Fruit fly (Drosophila melanogaster) whole organism, embryonic: ENCODE measurements around the gene CG5618.

Experiments used
- Antp ChIP-seq: fragments of 200-800 bp; sonication (Bioruptor generic); optimal IDR thresholded peaks from 3 replicates; lab custom pipeline; 2016; ENCODE audit warnings: missing biosample characterization, missing genetic modification characterization
- Bdp1 ChIP-seq: fragments of 200-800 bp; sonication (Bioruptor generic); optimal IDR thresholded peaks from 3 replicates; lab custom pipeline; 2016; ENCODE audit warnings: missing biosample characterization, missing genetic modification characterization
- Bgb ChIP-seq: fragments of 200-800 bp; sonication (Bioruptor generic); IDR thresholded peaks from 2 replicates; pipeline ENCODE4 v1.3.6; 2022; ENCODE audit warnings: missing biosample characterization, missing genetic modification characterization; ENCODE audit not compliant: partially characterized antibody
- CG10979 ChIP-seq: fragments of 200-800 bp; sonication (Bioruptor generic); optimal IDR thresholded peaks from 2 replicates; lab custom pipeline; 2018; ENCODE audit warnings: missing biosample characterization, mild to moderate bottlenecking, missing genetic modification characterization, moderate library complexity
- CG12659 ChIP-seq: fragments of 200-800 bp; sonication (Bioruptor generic); optimal IDR thresholded peaks from 3 replicates; lab custom pipeline; 2017; ENCODE audit warnings: mild to moderate bottlenecking, missing biosample characterization, missing genetic modification reagents, missing genetic modification characterization
- CG13624 ChIP-seq: fragments of 200-800 bp; sonication (Bioruptor generic); optimal IDR thresholded peaks from 2 replicates; lab custom pipeline; 2016; ENCODE audit warnings: missing biosample characterization, missing genetic modification characterization
- CG14667 ChIP-seq: fragments of 200-800 bp; sonication (Bioruptor generic); IDR thresholded peaks from 2 replicates; pipeline ENCODE4 v1.3.6; 2022; ENCODE audit warnings: missing biosample characterization, missing genetic modification characterization
- CG15696 ChIP-seq: fragments of 200-800 bp; sonication (Bioruptor generic); optimal IDR thresholded peaks from 2 replicates; lab custom pipeline; 2019; ENCODE audit warnings: missing biosample characterization, mild to moderate bottlenecking, missing genetic modification characterization, moderate library complexity
- CG16863 ChIP-seq: fragments of 200-800 bp; sonication (Bioruptor generic); optimal IDR thresholded peaks from 3 replicates; lab custom pipeline; 2016; ENCODE audit warnings: missing biosample characterization, missing genetic modification characterization
- CG17385 ChIP-seq: fragments of 200-800 bp; sonication (Bioruptor generic); optimal IDR thresholded peaks from 3 replicates; lab custom pipeline; 2018; ENCODE audit warnings: missing biosample characterization, mild to moderate bottlenecking, missing genetic modification characterization
- CG17802 ChIP-seq: fragments of 200-800 bp; sonication (Bioruptor generic); optimal IDR thresholded peaks from 2 replicates; lab custom pipeline; 2018; ENCODE audit warnings: missing biosample characterization, mild to moderate bottlenecking, missing genetic modification characterization, moderate library complexity
- CG1832 ChIP-seq: fragments of 200-800 bp; sonication (Bioruptor generic); optimal IDR thresholded peaks from 2 replicates; lab custom pipeline; 2017; ENCODE audit warnings: missing biosample characterization, mild to moderate bottlenecking, missing genetic modification characterization, inconsistent platforms
- CG2678 ChIP-seq: fragments of 200-800 bp; sonication (Bioruptor generic); optimal IDR thresholded peaks from 3 replicates; lab custom pipeline; 2019; ENCODE audit warnings: missing biosample characterization, mild to moderate bottlenecking, missing genetic modification characterization, moderate library complexity
- CG32532 ChIP-seq: fragments of 200-800 bp; sonication (Bioruptor generic); IDR thresholded peaks from 2 replicates; pipeline ENCODE4 v1.3.6; 2022; ENCODE audit warnings: missing biosample characterization, missing genetic modification characterization
- CG33213 ChIP-seq: fragments of 200-800 bp; sonication (Bioruptor generic); optimal IDR thresholded peaks from 3 replicates; lab custom pipeline; 2016; ENCODE audit warnings: missing biosample characterization, missing genetic modification characterization
- CG34376 ChIP-seq: fragments of 200-800 bp; sonication (Bioruptor generic); optimal IDR thresholded peaks from 2 replicates; lab custom pipeline; 2018; ENCODE audit warnings: missing biosample characterization, mild to moderate bottlenecking, missing genetic modification characterization
- CG4360 ChIP-seq: fragments of 200-800 bp; sonication (Bioruptor generic); IDR thresholded peaks from 2 replicates; pipeline ENCODE4 v1.3.6; 2022; ENCODE audit warnings: missing biosample characterization, missing genetic modification characterization
- CG4424 ChIP-seq: fragments of 200-800 bp; sonication (Bioruptor generic); optimal IDR thresholded peaks from 3 replicates; lab custom pipeline; 2016; ENCODE audit warnings: missing biosample characterization, missing genetic modification characterization
- CG4730 ChIP-seq: fragments of 200-800 bp; sonication (Bioruptor generic); IDR thresholded peaks from 2 replicates; pipeline ENCODE4 v1.3.6; 2022; ENCODE audit warnings: missing biosample characterization, missing genetic modification characterization
- CG4820 ChIP-seq: fragments of 200-800 bp; sonication (Bioruptor generic); optimal IDR thresholded peaks from 3 replicates; lab custom pipeline; 2016; ENCODE audit warnings: missing biosample characterization, missing genetic modification characterization
- CG6175 ChIP-seq: fragments of 200-800 bp; sonication (Bioruptor generic); IDR thresholded peaks from 3 replicates; pipeline ENCODE4 v1.3.6; 2022; ENCODE audit warnings: missing biosample characterization, missing genetic modification characterization
- CG8944 ChIP-seq: fragments of 200-800 bp; sonication (Bioruptor generic); optimal IDR thresholded peaks from 3 replicates; lab custom pipeline; 2016; ENCODE audit warnings: missing biosample characterization, missing genetic modification characterization
- CTCF ChIP-seq: fragments of 200-800 bp; sonication (Bioruptor generic); optimal IDR thresholded peaks from 2 replicates; lab custom pipeline; 2017; ENCODE audit warnings: missing biosample characterization, mild to moderate bottlenecking, missing genetic modification characterization, moderate library complexity
- Dek ChIP-seq: fragments of 200-800 bp; sonication (Bioruptor generic); optimal IDR thresholded peaks from 3 replicates; lab custom pipeline; 2019; ENCODE audit warnings: missing biosample characterization, mild to moderate bottlenecking, missing genetic modification characterization, moderate library complexity
- Drgx ChIP-seq: fragments of 200-800 bp; sonication (Bioruptor generic); IDR thresholded peaks from 2 replicates; pipeline ENCODE4 v1.3.6; 2022; ENCODE audit warnings: missing biosample characterization, missing genetic modification characterization
- Elba2 ChIP-seq: fragments of 200-800 bp; sonication (Bioruptor generic); optimal IDR thresholded peaks from 3 replicates; lab custom pipeline; 2016; ENCODE audit warnings: missing biosample characterization, missing genetic modification characterization
- HHEX ChIP-seq: fragments of 200-800 bp; sonication (Bioruptor generic); optimal IDR thresholded peaks from 3 replicates; lab custom pipeline; 2017; ENCODE audit warnings: missing biosample characterization, mild to moderate bottlenecking, missing genetic modification characterization, missing genetic modification reagents
- Hr78 ChIP-seq, 2 experiments: fragments of 200-800 bp in 1 of 2; fragments of >200 bp in 1 of 2; sonication (Bioruptor generic) in 1 of 2; optimal IDR thresholded peaks; 2 replicates each; lab custom pipeline; 2017 to 2019; ENCODE audit warnings: missing biosample characterization in 2 of 2, missing genetic modification characterization in 2 of 2, mild to moderate bottlenecking in 1 of 2, moderate library complexity in 1 of 2
- Jarid2 ChIP-seq: fragments of 200-800 bp; sonication (Bioruptor generic); optimal IDR thresholded peaks from 3 replicates; lab custom pipeline; 2017; ENCODE audit warnings: mild to moderate bottlenecking, missing biosample characterization, missing genetic modification reagents, missing genetic modification characterization
- NC2β ChIP-seq: fragments of 200-800 bp; sonication (Bioruptor generic); optimal IDR thresholded peaks from 2 replicates; lab custom pipeline; 2016; ENCODE audit warnings: missing biosample characterization, missing genetic modification characterization
- Sry-δ ChIP-seq: fragments of 200-800 bp; sonication (Bioruptor generic); optimal IDR thresholded peaks from 2 replicates; lab custom pipeline; 2016; ENCODE audit warnings: missing biosample characterization, missing genetic modification characterization
- Stat92E ChIP-seq, 3 experiments: fragments of >200 bp in 2 of 3; fragments of 200-800 bp in 1 of 3; sonication (Bioruptor generic) in 1 of 3; optimal IDR thresholded peaks; 2 replicates each; lab custom pipeline; 2017 to 2019; ENCODE audit warnings: missing biosample characterization in 3 of 3, missing genetic modification characterization in 3 of 3, mild to moderate bottlenecking in 1 of 3, moderate library complexity in 1 of 3
- cad ChIP-seq: fragments of >200 bp; optimal IDR thresholded peaks from 2 replicates; lab custom pipeline; 2017; ENCODE audit warnings: missing biosample characterization, missing genetic modification characterization
- chinmo ChIP-seq: fragments of 200-800 bp; sonication (Bioruptor generic); IDR thresholded peaks from 4 replicates; pipeline ENCODE4 v1.3.6; 2022; ENCODE audit warnings: missing biosample characterization, missing genetic modification characterization; ENCODE audit not compliant: partially characterized antibody
- chn ChIP-seq: fragments of 200-800 bp; sonication (Bioruptor generic); optimal IDR thresholded peaks from 2 replicates; lab custom pipeline; 2016; ENCODE audit warnings: missing biosample characterization, missing genetic modification characterization
- crc ChIP-seq: fragments of 200-800 bp; sonication (Bioruptor generic); optimal IDR thresholded peaks from 2 replicates; lab custom pipeline; 2016; ENCODE audit warnings: missing biosample characterization, missing genetic modification characterization
- croc ChIP-seq: fragments of 200-800 bp; sonication (Bioruptor generic); conservative IDR thresholded peaks from 3 replicates; pipeline ENCODE4 v1.3.6; 2022; ENCODE audit warnings: missing biosample characterization, missing genetic modification characterization
- dati ChIP-seq: fragments of 200-800 bp; sonication (Bioruptor generic); IDR thresholded peaks from 2 replicates; pipeline ENCODE4 v1.3.6; 2022; ENCODE audit warnings: missing biosample characterization, missing genetic modification characterization
- emc ChIP-seq: fragments of 200-800 bp; sonication (Bioruptor generic); optimal IDR thresholded peaks from 2 replicates; lab custom pipeline; 2016; ENCODE audit warnings: missing biosample characterization, missing genetic modification characterization
- en ChIP-seq: fragments of 200-800 bp; sonication (Bioruptor generic); optimal IDR thresholded peaks from 2 replicates; lab custom pipeline; 2016; ENCODE audit warnings: missing biosample characterization, missing genetic modification characterization
- fd64A ChIP-seq: fragments of 200-800 bp; sonication (Bioruptor generic); optimal IDR thresholded peaks from 3 replicates; lab custom pipeline; 2018; ENCODE audit warnings: missing biosample characterization, mild to moderate bottlenecking, missing genetic modification characterization
- ken ChIP-seq: fragments of 200-800 bp; sonication (Bioruptor generic); IDR thresholded peaks from 3 replicates; pipeline ENCODE4 v1.3.6; 2022; ENCODE audit warnings: missing biosample characterization, missing genetic modification characterization
- klu ChIP-seq: fragments of 200-800 bp; sonication (Bioruptor generic); IDR thresholded peaks from 2 replicates; pipeline ENCODE4 v1.3.6; 2022; ENCODE audit warnings: missing biosample characterization, missing genetic modification characterization
- lmd ChIP-seq: fragments of 200-800 bp; sonication (Bioruptor generic); IDR thresholded peaks from 2 replicates; pipeline ENCODE4 v1.3.6; 2022; ENCODE audit warnings: missing biosample characterization, missing genetic modification characterization
- oc ChIP-seq: fragments of 200-800 bp; sonication (Bioruptor generic); optimal IDR thresholded peaks from 2 replicates; lab custom pipeline; 2018; ENCODE audit warnings: missing biosample characterization, mild to moderate bottlenecking, missing genetic modification characterization, moderate library complexity
- p53 ChIP-seq: fragments of 200-800 bp; sonication (Bioruptor generic); optimal IDR thresholded peaks from 2 replicates; lab custom pipeline; 2016; ENCODE audit warnings: missing biosample characterization, missing genetic modification characterization
- ranshi ChIP-seq: fragments of 200-800 bp; sonication (Bioruptor generic); IDR thresholded peaks from 2 replicates; pipeline ENCODE4 v1.3.6; 2022; ENCODE audit warnings: missing biosample characterization, missing genetic modification characterization
- sima ChIP-seq: fragments of 200-800 bp; sonication (Bioruptor generic); optimal IDR thresholded peaks from 2 replicates; lab custom pipeline; 2016; ENCODE audit warnings: missing biosample characterization, missing genetic modification characterization
- slp2 ChIP-seq: fragments of 200-800 bp; sonication (Bioruptor generic); optimal IDR thresholded peaks from 2 replicates; lab custom pipeline; 2016; ENCODE audit warnings: missing biosample characterization, missing genetic modification characterization
- stc ChIP-seq: fragments of 200-800 bp; sonication (Bioruptor generic); IDR thresholded peaks from 2 replicates; pipeline ENCODE4 v1.3.6; 2022; ENCODE audit warnings: missing biosample characterization, missing genetic modification characterization
- sug ChIP-seq: fragments of 200-800 bp; optimal IDR thresholded peaks from 2 replicates; lab custom pipeline; 2019; ENCODE audit warnings: missing biosample characterization, mild to moderate bottlenecking, missing genetic modification characterization, moderate library complexity
- z ChIP-seq: fragments of 200-800 bp; sonication (Bioruptor generic); IDR thresholded peaks from 3 replicates; pipeline ENCODE4 v1.3.6; 2022; ENCODE audit warnings: missing biosample characterization, missing genetic modification characterization

Gene CG5618

dm6 chr3L:20313469-20313868 is 39.8 kb upstream of the CG5618 start, which contains the start of gene alphaSnap (continued):
- TF ChIP-seq Sry-δ (GFP tag; lab: Kevin White, UChicago) = peak; percentile 41
- no peak for TF ChIP-seq en (GFP tag; lab: Kevin White, UChicago)
- no peak for TF ChIP-seq p53
- no peak for TF ChIP-seq CG34376 (GFP tag; lab: Kevin White, UChicago)
- TF ChIP-seq CG1832 = no peak
- TF ChIP-seq sima (GFP tag; lab: Kevin White, UChicago) = no peak
- no peak for TF ChIP-seq Stat92E (GFP tag; optimal IDR thresholded peaks at IDR 0.05; lab: Kevin White, UChicago)
- TF ChIP-seq cad (GFP tag; lab: Kevin White, UChicago) = no peak
- TF ChIP-seq CG4820 (GFP tag; lab: Kevin White, UChicago) = no peak
- no peak for TF ChIP-seq CG8944 (GFP tag; lab: Kevin White, UChicago)
- no peak for TF ChIP-seq HHEX (GFP tag; lab: Kevin White, UChicago)
- TF ChIP-seq croc (GFP tag; lab: Robert Waterston, UW) = no peak
- TF ChIP-seq CG32532 (GFP tag; lab: Robert Waterston, UW) = peak; percentile 15; the same call in 1 of the 2 replicates
- TF ChIP-seq CG10979 (tag; lab: Kevin White, UChicago) = peak; percentile 9
- no peak for TF ChIP-seq crc
- TF ChIP-seq Dek = no peak
- TF ChIP-seq CG14667 (GFP tag; lab: Robert Waterston, UW) = no peak
- peak; percentile 39 for TF ChIP-seq sug (tag; lab: Kevin White, UChicago)
- TF ChIP-seq Bgb (GFP tag; lab: Robert Waterston, UW) = peak; percentile 45; the same call in 1 of the 2 replicates
- no peak for TF ChIP-seq fd64A (GFP tag; lab: Kevin White, UChicago)
- no peak for TF ChIP-seq CG6175 (GFP tag; lab: Robert Waterston, UW)
- no peak for TF ChIP-seq lmd
- no peak for TF ChIP-seq Jarid2
- no peak for TF ChIP-seq chinmo (GFP tag; lab: Robert Waterston, UW)
- no peak for TF ChIP-seq z (GFP tag; lab: Robert Waterston, UW)
- no peak for TF ChIP-seq CG15696 (tag; lab: Kevin White, UChicago)
- no peak for TF ChIP-seq Drgx (GFP tag; lab: Robert Waterston, UW)
- TF ChIP-seq CG17385 (GFP tag; lab: Kevin White, UChicago) = peak; percentile 38
- TF ChIP-seq CTCF (GFP tag; lab: Kevin White, UChicago) = peak; percentile 68
- no peak for TF ChIP-seq CG4730
- TF ChIP-seq ken = 0 out of 3 replicates have a peak, but pooled peaks have one; percentile 37
- no peak for TF ChIP-seq emc (GFP tag; lab: Kevin White, UChicago)
- no peak for TF ChIP-seq slp2 (GFP tag; lab: Kevin White, UChicago)
- TF ChIP-seq oc = no peak
- TF ChIP-seq CG4424 (GFP tag; lab: Kevin White, UChicago) = peak; percentile 6
- peak; percentile 66 for TF ChIP-seq Elba2 (GFP tag; lab: Kevin White, UChicago)
- no peak for TF ChIP-seq CG17802 (tag; lab: Kevin White, UChicago)
- TF ChIP-seq CG12659 (GFP tag; lab: Kevin White, UChicago) = peak; percentile 76
- TF ChIP-seq Bdp1 = peak; percentile 6
- peak; percentile 60 for TF ChIP-seq CG33213
- peak; percentile 41 for TF ChIP-seq Antp (GFP tag; lab: Kevin White, UChicago)
- TF ChIP-seq Hr78 (GFP tag; optimal IDR thresholded peaks at IDR 0.05; lab: Kevin White, UChicago) = no peak
- no peak for TF ChIP-seq dati (GFP tag; lab: Robert Waterston, UW)
- no peak for TF ChIP-seq CG16863 (GFP tag; lab: Kevin White, UChicago)
- no peak for TF ChIP-seq ranshi (GFP tag; lab: Robert Waterston, UW)
- no peak for TF ChIP-seq CG2678 (tag; lab: Kevin White, UChicago)
- TF ChIP-seq klu (GFP tag; lab: Robert Waterston, UW) = no peak
- peak; percentile 6; the same call in 1 of the 2 replicates for TF ChIP-seq CG4360 (GFP tag; lab: Robert Waterston, UW)
- TF ChIP-seq CG13624 = peak; percentile 25
- no peak; the same call in 1 of the 2 replicates for TF ChIP-seq stc (GFP tag; lab: Robert Waterston, UW)
- no peak for TF ChIP-seq chn (GFP tag; lab: Kevin White, UChicago)
- TF ChIP-seq NC2β (GFP tag; lab: Kevin White, UChicago) = no peak
